Worm (Caenorhabditis elegans): ENCODE data around the gene Y49F6A.5.

DNA sequence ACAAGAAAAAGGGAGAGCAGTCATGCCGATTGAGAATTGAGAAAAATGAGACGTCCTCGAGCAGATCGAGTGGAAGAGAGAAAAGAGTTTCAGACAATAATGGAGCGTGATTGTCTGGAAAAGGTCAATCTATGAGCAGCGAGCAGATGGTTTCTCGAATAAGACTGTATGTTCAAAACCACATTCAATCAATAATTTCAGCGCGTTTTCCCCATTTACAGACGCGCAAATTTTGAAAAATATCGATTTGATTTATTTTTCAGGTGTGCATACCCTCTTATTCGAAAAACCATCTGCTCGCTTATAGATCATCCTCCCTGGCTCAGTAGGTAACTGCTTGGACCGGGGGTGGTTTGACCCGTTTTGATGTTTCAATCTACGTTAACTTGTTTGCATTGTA lies 29.6 kb upstream of the Y49F6A.5 start, which contains the start of gene fbxb-31:
- TF ChIP-seq sox-4 (tag; optimal IDR thresholded peaks at IDR 0.05) (no peak), nhr-237 (tag; optimal IDR thresholded peaks at IDR 0.05) (no peak), lir-3 (tag; optimal IDR thresholded peaks at IDR 0.05; ENCODE audit: poor library complexity) (no peak), lsy-2 (tag; optimal IDR thresholded peaks at IDR 0.05) (no peak), elt-3 (tag; optimal IDR thresholded peaks at IDR 0.05) (no peak), nhr-12 (tag; optimal IDR thresholded peaks at IDR 0.05) (no peak), unc-62 (GFP tag; optimal IDR thresholded peaks at IDR 0.05) (no peak), fkh-10 (GFP tag; optimal IDR thresholded peaks at IDR 0.05) (no peak), aly-2 (tag; optimal IDR thresholded peaks at IDR 0.05) (no peak), pag-3 (tag; optimal IDR thresholded peaks at IDR 0.05; ENCODE audit: borderline replicate concordance, insufficient read depth) (no peak), nhr-84 (tag; optimal IDR thresholded peaks at IDR 0.05) (no peak), egl-27 (tag; optimal IDR thresholded peaks at IDR 0.05) (no peak), ceh-82 (tag; optimal IDR thresholded peaks at IDR 0.05) (no peak), mef-2 (tag; optimal IDR thresholded peaks at IDR 0.05) (no peak)
